Worm (Caenorhabditis elegans) whole organism, L1 larva: Measurements from ENCODE around the gene F14D7.18.
A peak's percentile ranks its signal among the peaks of the same experiment; 100 is the strongest.
"Not testable (repeated sequence)": the region's sequence is repeated elsewhere in the genome, so short reads cannot be mapped to it uniquely, and the experiment has no call there.

Source experiments
- F16B12.6 ChIP-seq: fragments of 150-350 bp; optimal IDR thresholded peaks from 2 replicates; lab custom pipeline; 2014; ENCODE audit warnings: missing biosample characterization, missing genetic modification characterization
- Y116A8C.19 ChIP-seq: sonication (generic microtip); optimal IDR thresholded peaks from 2 replicates; lab custom pipeline; 2016; ENCODE audit warnings: missing compliant biosample characterization, missing genetic modification characterization, borderline replicate concordance
- alr-1 ChIP-seq: fragments of 200-800 bp; sonication (Bioruptor generic); optimal IDR thresholded peaks from 2 replicates; lab custom pipeline; 2018; ENCODE audit warnings: borderline replicate concordance, mild to moderate bottlenecking, missing genetic modification characterization, missing compliant biosample characterization
- ceh-63 ChIP-seq: fragments of 200-800 bp; sonication (Bioruptor generic); optimal IDR thresholded peaks from 2 replicates; lab custom pipeline; 2018; ENCODE audit warnings: mild to moderate bottlenecking, missing genetic modification characterization, missing compliant biosample characterization
- ceh-8 ChIP-seq: fragments of 200-800 bp; sonication (Bioruptor generic); optimal IDR thresholded peaks from 2 replicates; lab custom pipeline; 2018; ENCODE audit warnings: mild to moderate bottlenecking, missing genetic modification characterization, moderate library complexity, missing compliant biosample characterization
- ceh-88 ChIP-seq: fragments of 200-800 bp; sonication (Bioruptor generic); IDR thresholded peaks from 2 replicates; pipeline ENCODE4 v1.3.6; 2022; ENCODE audit warnings: missing genetic modification characterization, missing compliant biosample characterization
- ceh-90 ChIP-seq: sonication (generic microtip); optimal IDR thresholded peaks from 2 replicates; lab custom pipeline; 2016; ENCODE audit warnings: missing genetic modification characterization, missing compliant biosample characterization
- efl-1 ChIP-seq, 4 experiments: fragments of 150-350 bp; optimal IDR thresholded peaks in 3 of 4; peaks in 1 of 4; 1 replicate in 1 of 4; 2 replicates in 3 of 4; lab custom pipeline; 2014; ENCODE audit warnings: missing biosample characterization in 2 of 4, missing genetic modification characterization in 2 of 4, missing genetic modification reagents in 2 of 4
- egl-27 ChIP-seq, 2 experiments: fragments of 150-350 bp in 1 of 2; sonication (generic microtip); optimal IDR thresholded peaks; 3 replicates each; lab custom pipeline; 2017 to 2018; ENCODE audit warnings: missing biosample characterization in 2 of 2, missing genetic modification characterization in 2 of 2, missing genetic modification reagents in 2 of 2
- elt-2 ChIP-seq: sonication (generic microtip); optimal IDR thresholded peaks from 2 replicates; lab custom pipeline; 2016; ENCODE audit warnings: missing genetic modification characterization, mild to moderate bottlenecking, inconsistent platforms, missing compliant biosample characterization, missing genetic modification reagents
- ets-5 ChIP-seq: fragments of 200-800 bp; sonication (Bioruptor generic); IDR thresholded peaks from 2 replicates; pipeline ENCODE4 v1.3.6; 2022; ENCODE audit warnings: missing genetic modification characterization, missing compliant biosample characterization
- fkh-4 ChIP-seq: sonication (generic microtip); optimal IDR thresholded peaks from 2 replicates; lab custom pipeline; 2016; ENCODE audit warnings: missing compliant biosample characterization, missing genetic modification characterization, borderline replicate concordance
- hlh-4 ChIP-seq: sonication (generic microtip); optimal IDR thresholded peaks from 2 replicates; lab custom pipeline; 2016; ENCODE audit warnings: mild to moderate bottlenecking, missing genetic modification characterization, missing compliant biosample characterization
- hpl-2 ChIP-seq: fragments of 150-350 bp; optimal IDR thresholded peaks from 2 replicates; lab custom pipeline; 2014; ENCODE audit warnings: missing biosample characterization, missing genetic modification reagents, missing genetic modification characterization
- jun-1 ChIP-seq: fragments of 150-350 bp; optimal IDR thresholded peaks from 2 replicates; lab custom pipeline; 2014; ENCODE audit warnings: missing biosample characterization, missing genetic modification reagents, missing genetic modification characterization
- lin-35 ChIP-seq, 2 experiments: fragments of 150-350 bp; optimal IDR thresholded peaks; 2 replicates each; lab custom pipeline; 2014; ENCODE audit warnings: missing biosample characterization in 2 of 2, missing genetic modification characterization in 2 of 2, missing genetic modification reagents in 2 of 2
- mep-1 ChIP-seq: fragments of 150-350 bp; optimal IDR thresholded peaks from 2 replicates; lab custom pipeline; 2014; ENCODE audit warnings: missing biosample characterization, missing genetic modification characterization
- nhr-19 ChIP-seq: fragments of 200-800 bp; sonication (Bioruptor generic); conservative IDR thresholded peaks from 2 replicates; pipeline ENCODE4 v1.3.6; 2022; ENCODE audit warnings: missing genetic modification characterization, missing compliant biosample characterization
- nhr-85 ChIP-seq: sonication (generic microtip); peaks from one replicate; lab custom pipeline; 2016; ENCODE audit warnings: missing genetic modification characterization, inconsistent platforms, missing compliant biosample characterization
- pag-3 ChIP-seq: sonication (generic microtip); optimal IDR thresholded peaks from 2 replicates; lab custom pipeline; 2017; ENCODE audit warnings: missing genetic modification characterization, mild to moderate bottlenecking, missing compliant biosample characterization, antibody characterized with exemption, borderline replicate concordance; ENCODE audit not compliant: insufficient read depth
- pqm-1 ChIP-seq: sonication (generic microtip); optimal IDR thresholded peaks from 3 replicates; lab custom pipeline; 2017; ENCODE audit warnings: missing biosample characterization, missing genetic modification characterization
- rnt-1 ChIP-seq: sonication (generic microtip); optimal IDR thresholded peaks from 2 replicates; lab custom pipeline; 2016; ENCODE audit warnings: mild to moderate bottlenecking, missing genetic modification characterization, moderate library complexity, missing compliant biosample characterization
- snpc-4 ChIP-seq: fragments of 150-350 bp; optimal IDR thresholded peaks from 2 replicates; lab custom pipeline; 2014; ENCODE audit warnings: missing biosample characterization, missing genetic modification characterization
- swsn-7 ChIP-seq: sonication (generic microtip); optimal IDR thresholded peaks from 2 replicates; lab custom pipeline; 2016; ENCODE audit warnings: missing genetic modification characterization, missing compliant biosample characterization
- tbx-2 ChIP-seq: sonication (generic microtip); optimal IDR thresholded peaks from 2 replicates; lab custom pipeline; 2016; ENCODE audit warnings: missing genetic modification characterization, missing compliant biosample characterization
- unc-30 ChIP-seq: sonication (generic microtip); optimal IDR thresholded peaks from 2 replicates; lab custom pipeline; 2017; ENCODE audit warnings: missing biosample characterization, missing genetic modification characterization
- unc-62 ChIP-seq: fragments of 150-350 bp; optimal IDR thresholded peaks from 2 replicates; lab custom pipeline; 2014; ENCODE audit warnings: missing biosample characterization, missing genetic modification reagents, missing genetic modification characterization

The F14D7.18 gene

DNA sequence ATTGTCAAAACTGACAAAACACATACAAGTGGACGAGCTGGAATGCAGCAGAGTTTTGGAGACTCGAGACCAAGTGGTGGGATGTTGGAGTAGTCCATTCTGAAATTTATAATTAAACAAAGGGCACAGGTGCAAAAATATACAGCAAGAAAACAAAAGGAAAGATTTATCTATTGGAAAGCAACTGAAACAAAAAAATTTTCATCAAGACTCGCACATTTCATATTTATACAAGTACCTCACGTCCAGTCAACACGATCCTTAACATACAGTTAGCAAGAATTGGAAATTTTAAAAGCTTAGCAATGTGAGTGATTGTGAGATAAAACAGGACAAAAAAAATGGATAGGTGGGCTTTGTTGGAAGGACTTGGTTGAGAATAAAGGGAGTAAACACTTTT is 23.7 kb upstream of the F14D7.18 start, which contains the start of gene F47B8.1:
TSS of gene F47B8.1 (minus strand) at position 101 of the 400 bp plus-strand sequence.
- TF ChIP-seq ceh-90 (no peak), ets-5 (no peak), unc-62 (GFP tag; lab: Kevin White, UChicago) (no peak), nhr-85 (tag; lab: Kevin White, UChicago) (peak; percentile 16)
- TF ChIP-seq, all 84 proteins: peak for 1

ce11 chrV:14312695-14313094 is 22.2 kb upstream of the F14D7.18 start, which contains the start of gene F14D7.8:
Gene F14D7.8 (minus strand): TSS chrV:14312795.
- TF ChIP-seq tbx-2, result no peak
- TF ChIP-seq F16B12.6 (tag; lab: Kevin White, UChicago), result no peak
- TF ChIP-seq, all 84 proteins: peak for 0

ce11 chrV:14311115-14311514 is 20.6 kb upstream of the F14D7.18 start, which contains the start of gene ddn-3:
Gene ddn-3 (minus strand): TSS chrV:14311215.
- TF ChIP-seq alr-1 (no peak), mep-1 (tag; lab: Kevin White, UChicago) (no peak), ceh-8 (GFP tag; lab: Kevin White, UChicago) (no peak), lin-35 (GFP tag; optimal IDR thresholded peaks at IDR 0.05; lab: Kevin White, UChicago) (no peak), hpl-2 (no peak), egl-27 (tag; optimal IDR thresholded peaks at IDR 0.05; lab: Kevin White, UChicago) (no peak), unc-30 (tag; lab: Kevin White, UChicago) (no peak), hlh-4 (tag; lab: Kevin White, UChicago) (no peak), pqm-1 (no peak)

- not testable (repeated sequence) for TF ChIP-seq Y116A8C.19 (tag; lab: Kevin White, UChicago); swsn-7; snpc-4 (tag; lab: Kevin White, UChicago)
Observed at ce11 chrV:14309632-14310031, 19.1 kb upstream of the F14D7.18 start, which contains the start of gene F14D7.14. Gene F14D7.14 (plus strand): TSS chrV:14309932.

DNA sequence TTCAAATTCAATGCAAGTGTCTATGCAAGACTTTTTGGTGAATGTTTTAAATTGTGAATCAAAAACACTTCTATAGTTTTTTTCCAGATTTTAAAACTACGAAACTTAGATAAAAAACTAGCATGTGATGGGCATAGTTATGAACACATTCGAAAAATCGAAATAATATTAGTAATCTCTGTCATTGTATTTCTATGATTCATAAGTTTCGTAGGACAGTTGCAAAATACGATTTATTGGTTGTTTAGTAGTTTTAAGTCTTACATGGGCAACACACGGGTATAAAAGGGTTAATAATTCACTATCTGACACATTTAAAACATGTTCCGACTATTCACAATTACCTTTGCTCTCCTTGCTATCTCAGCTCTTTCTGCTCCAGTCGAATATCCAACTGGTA is 17.6 kb upstream of the F14D7.18 start, which contains the start of gene spig-5:
TSS of gene spig-5 (plus strand) at position 301 of the 400 bp plus-strand sequence.
- not testable (repeated sequence) for TF ChIP-seq ceh-88 (GFP tag; lab: Robert Waterston, UW); ceh-8 (GFP tag; lab: Kevin White, UChicago); Y116A8C.19 (tag; lab: Kevin White, UChicago)
- TF ChIP-seq, all 84 proteins: peak for 0; not testable (repeated sequence) for 84

- TF ChIP-seq ceh-90; fkh-4 (tag; lab: Kevin White, UChicago); ceh-63 (GFP tag; lab: Kevin White, UChicago): not testable (repeated sequence)
Observed at ce11 chrV:14306771-14307170, 16.2 kb upstream of the F14D7.18 start, which contains the start of gene spig-4. Gene spig-4 (minus strand): TSS chrV:14306871.

- TF ChIP-seq mep-1 (tag; lab: Kevin White, UChicago) (no peak), pag-3 (no peak), elt-2 (tag; lab: Kevin White, UChicago) (peak; percentile 4), jun-1 (tag; lab: Kevin White, UChicago) (no peak), rnt-1 (tag; lab: Kevin White, UChicago) (no peak), nhr-19 (GFP tag; lab: Robert Waterston, UW) (no peak)
Observed at ce11 chrV:14301076-14301475, 10.5 kb upstream of the F14D7.18 start, which contains the start of gene F14D7.6. Gene F14D7.6 (plus strand): TSS chrV:14301413.

DNA sequence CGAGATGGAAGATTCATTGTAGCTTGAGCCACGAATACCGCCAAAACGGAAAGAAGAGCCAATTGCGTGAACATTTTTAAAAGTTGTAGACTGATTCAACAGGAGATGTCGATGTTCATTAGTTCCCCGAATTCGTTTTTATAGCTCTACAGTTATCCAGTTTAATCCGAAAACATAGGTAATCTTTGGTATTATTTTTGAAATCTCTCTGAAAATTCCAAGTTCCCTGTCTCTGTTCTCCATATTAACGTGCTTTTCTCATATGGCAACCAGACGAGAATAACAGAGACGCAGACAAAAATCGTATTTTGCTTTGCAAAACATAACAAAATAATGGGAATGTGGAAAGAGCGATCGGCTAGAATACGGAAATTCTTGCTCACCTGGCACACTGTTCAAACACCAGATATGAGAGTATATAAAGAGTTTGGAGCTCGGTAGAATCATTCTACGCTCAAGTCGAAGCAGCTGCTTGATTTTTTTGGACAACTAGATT is 9.1 kb upstream of the F14D7.18 start, which contains the start of the genes spig-3 and F14D7.12:
TSS of gene spig-3 (minus strand) at position 101 of the 496 bp plus-strand sequence.
TSS of gene F14D7.12 (plus strand) at position 446 of the 496 bp plus-strand sequence.
- TF ChIP-seq efl-1 (optimal IDR thresholded peaks at IDR 0.05; lab: Kevin White, UChicago), result no peak
- TF ChIP-seq efl-1 (GFP tag; optimal IDR thresholded peaks at IDR 0.05 in 1 of 2; lab: Kevin White, UChicago), result peak in 1 of 2 experiments; percentile 49
- no peak for TF ChIP-seq F16B12.6 (tag; lab: Kevin White, UChicago)
